Worm (Caenorhabditis elegans): ENCODE data around the gene ced-6.

ced-6 gene

ce11 chrIII:5601999-5602398 is 6.4 kb downstream of the ced-6 start (continued):
- TF ChIP-seq egl-27 (tag; optimal IDR thresholded peaks at IDR 0.05) (peak; percentile 49), mdl-1 (tag; optimal IDR thresholded peaks at IDR 0.05) (no peak), eor-1 (tag; optimal IDR thresholded peaks at IDR 0.05) (no peak), unc-62 (GFP tag; optimal IDR thresholded peaks at IDR 0.05) (no peak), nfya-1 (tag; optimal IDR thresholded peaks at IDR 0.05; ENCODE audit: insufficient read depth) (peak; percentile 50), nhr-67 (tag; optimal IDR thresholded peaks at IDR 0.05) (no peak), sea-2 (GFP tag; optimal IDR thresholded peaks at IDR 0.05) (no peak), ztf-11 (tag; optimal IDR thresholded peaks at IDR 0.05) (no peak), aly-2 (tag; optimal IDR thresholded peaks at IDR 0.05) (no peak), nhr-77 (tag; optimal IDR thresholded peaks at IDR 0.05) (no peak), pha-4 (tag; optimal IDR thresholded peaks at IDR 0.05) (peak; percentile 78), egl-5 (tag; optimal IDR thresholded peaks at IDR 0.05) (peak; percentile 8), ceh-28 (tag; optimal IDR thresholded peaks at IDR 0.05) (no peak)

- no peak for TF ChIP-seq nhr-76 (tag; optimal IDR thresholded peaks at IDR 0.05)
- no peak for TF ChIP-seq ztf-11 (tag; optimal IDR thresholded peaks at IDR 0.05)
- no peak for TF ChIP-seq tbx-2 (tag; optimal IDR thresholded peaks at IDR 0.05)
- peak; percentile 94 for TF ChIP-seq lin-15B (tag; optimal IDR thresholded peaks at IDR 0.05)
- no peak for TF ChIP-seq nhr-67 (tag; optimal IDR thresholded peaks at IDR 0.05)
- TF ChIP-seq elt-2 (tag; optimal IDR thresholded peaks at IDR 0.05): peak; percentile 39
- TF ChIP-seq lin-39 (tag; optimal IDR thresholded peaks at IDR 0.05): peak; percentile 75
- TF ChIP-seq lsy-12 (tag; optimal IDR thresholded peaks at IDR 0.05): no peak
- no peak for TF ChIP-seq aly-2 (tag; optimal IDR thresholded peaks at IDR 0.05)
- peak; percentile 76 for TF ChIP-seq snpc-4 (tag; optimal IDR thresholded peaks at IDR 0.05)
- TF ChIP-seq ZK546.5 (tag; optimal IDR thresholded peaks at IDR 0.05): no peak
- no peak for TF ChIP-seq mdl-1 (tag; optimal IDR thresholded peaks at IDR 0.05)
- TF ChIP-seq nhr-12 (tag; optimal IDR thresholded peaks at IDR 0.05): no peak
- TF ChIP-seq sea-2 (GFP tag; optimal IDR thresholded peaks at IDR 0.05): no peak
- peak; percentile 39 for TF ChIP-seq pqm-1 (tag; optimal IDR thresholded peaks at IDR 0.05)
- TF ChIP-seq zag-1 (tag; optimal IDR thresholded peaks at IDR 0.05): no peak
- peak in 1 of 3 experiments; percentile 25 for TF ChIP-seq elt-3 (tag; optimal IDR thresholded peaks at IDR 0.05)
- TF ChIP-seq egl-27 (tag; optimal IDR thresholded peaks at IDR 0.05): no peak
- no peak for TF ChIP-seq hmg-11 (tag; optimal IDR thresholded peaks at IDR 0.05)
- TF ChIP-seq ceh-28 (tag; optimal IDR thresholded peaks at IDR 0.05): peak; percentile 84
- peak; percentile 5 for TF ChIP-seq ceh-82 (tag; optimal IDR thresholded peaks at IDR 0.05)
- no peak for TF ChIP-seq fos-1 (tag; optimal IDR thresholded peaks at IDR 0.05)
- TF ChIP-seq skn-1 (tag; optimal IDR thresholded peaks at IDR 0.05): peak; percentile 8
- TF ChIP-seq ceh-16 (tag; optimal IDR thresholded peaks at IDR 0.05): no peak
- peak; percentile 75 for TF ChIP-seq nhr-23 (tag; optimal IDR thresholded peaks at IDR 0.05)
- TF ChIP-seq pha-4 (tag; optimal IDR thresholded peaks at IDR 0.05): peak; percentile 93
- TF ChIP-seq unc-62 (GFP tag; optimal IDR thresholded peaks at IDR 0.05): no peak
- TF ChIP-seq ama-1 (optimal IDR thresholded peaks at IDR 0.05): no peak
- TF ChIP-seq nhr-28 (tag; optimal IDR thresholded peaks at IDR 0.05): no peak
- peak; percentile 54 for TF ChIP-seq jun-1 (tag; optimal IDR thresholded peaks at IDR 0.05)
- TF ChIP-seq nhr-237 (tag; optimal IDR thresholded peaks at IDR 0.05): no peak
- peak; percentile 69 for TF ChIP-seq R02D3.7 (tag; optimal IDR thresholded peaks at IDR 0.05)
- peak; percentile 80 for TF ChIP-seq nfya-1 (tag; optimal IDR thresholded peaks at IDR 0.05; ENCODE audit: insufficient read depth)
- peak; percentile 76 for TF ChIP-seq egl-5 (tag; optimal IDR thresholded peaks at IDR 0.05)
- TF ChIP-seq fkh-10 (GFP tag; optimal IDR thresholded peaks at IDR 0.05): peak; percentile 38
- no peak for TF ChIP-seq daf-12 (tag; optimal IDR thresholded peaks at IDR 0.05)
- TF ChIP-seq ztf-4 (tag; optimal IDR thresholded peaks at IDR 0.05): no peak
- TF ChIP-seq nhr-11 (tag; optimal IDR thresholded peaks at IDR 0.05): no peak
- TF ChIP-seq nhr-77 (tag; optimal IDR thresholded peaks at IDR 0.05): no peak
- TF ChIP-seq mml-1 (tag; optimal IDR thresholded peaks at IDR 0.05): no peak
- TF ChIP-seq unc-39 (tag; optimal IDR thresholded peaks at IDR 0.05): no peak
- TF ChIP-seq fkh-2 (tag; optimal IDR thresholded peaks at IDR 0.05): no peak
- TF ChIP-seq elt-1 (tag; optimal IDR thresholded peaks at IDR 0.05): no peak
- peak; percentile 74 for TF ChIP-seq nhr-25 (tag; optimal IDR thresholded peaks at IDR 0.05)
- peak; percentile 60 for TF ChIP-seq nhr-43 (tag; optimal IDR thresholded peaks at IDR 0.05; ENCODE audit: poor library complexity, severe bottlenecking)
- TF ChIP-seq eor-1 (tag; optimal IDR thresholded peaks at IDR 0.05): no peak
- no peak for TF ChIP-seq ceh-9 (tag; optimal IDR thresholded peaks at IDR 0.05)
These were observed 7.9 kb downstream of the ced-6 start, which contains the start of gene madf-11 for ce11 chrIII:5603439-5603986. TSS of gene madf-11 (minus strand) at chrIII:5603489.
